In the genomic region with DNA sequence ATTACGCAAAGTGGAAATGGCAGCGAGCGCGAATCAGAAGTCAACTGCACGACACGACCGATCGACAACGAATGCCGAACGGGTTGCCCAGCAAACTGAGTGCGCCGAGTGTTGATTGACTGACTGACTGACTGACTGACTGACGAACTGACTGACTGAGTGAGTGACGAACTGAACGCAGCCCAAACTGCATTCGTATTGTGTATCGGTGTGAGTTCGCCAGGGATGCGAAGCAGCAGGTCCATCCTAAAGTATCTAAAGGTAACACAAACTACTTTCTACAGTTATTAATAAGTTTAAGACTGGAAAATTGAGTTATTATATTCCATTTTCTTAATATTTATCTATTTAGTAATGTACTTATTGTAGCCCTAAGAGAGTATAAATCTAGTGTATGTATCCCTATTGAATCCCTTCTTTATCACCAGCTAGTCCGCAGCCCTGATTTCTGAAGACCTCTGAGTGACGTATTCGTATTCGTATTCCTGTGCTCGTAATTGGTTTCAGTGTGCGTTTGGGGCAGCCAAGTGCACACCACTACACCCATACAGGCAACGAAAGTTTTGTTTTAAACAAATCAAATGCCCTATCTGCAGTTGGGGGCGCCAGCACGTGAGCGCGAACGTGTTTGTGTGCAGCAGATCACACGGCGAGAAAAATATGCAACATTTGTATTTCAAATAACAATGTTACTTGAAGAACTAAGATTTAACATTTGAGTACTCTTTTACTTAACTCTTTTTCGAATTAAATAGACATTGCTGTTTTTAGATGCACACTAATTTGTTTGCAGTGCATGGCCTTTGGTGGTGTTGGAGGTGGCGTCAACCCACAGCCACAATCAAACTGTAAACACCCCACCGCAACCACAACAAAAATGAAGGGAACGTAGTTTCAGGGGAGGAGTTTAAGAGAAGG, we compare ENCODE assay signal across 5 fruit fly cellular contexts.
A peak's percentile ranks its signal among the peaks of the same experiment; 100 is the strongest.
TF ChIP-seq lines count a peak whose summit lies in the region.

No protein-coding gene starts in this region.

- peak; percentile 59 for TF ChIP-seq CTCF in whole organism, embryonic (GFP tag; optimal IDR thresholded peaks at IDR 0.05; lab: Kevin White, UChicago)

TF ChIP-seq in whole organism, adult, 20 proteins besides CTCF, POLR2A, EP300 and RAD21 (continues in another document):
- peak; percentile 61 for TF ChIP-seq CG5204 (GFP tag; optimal IDR thresholded peaks at IDR 0.05; lab: Kevin White, UChicago)
- TF ChIP-seq CG7101 (tag; optimal IDR thresholded peaks at IDR 0.05; lab: Kevin White, UChicago) = peak; percentile 75
- TF ChIP-seq Hr96 (GFP tag; optimal IDR thresholded peaks at IDR 0.05; lab: Kevin White, UChicago) = peak; percentile 62
- TF ChIP-seq bab1 (GFP tag; optimal IDR thresholded peaks at IDR 0.05; lab: Kevin White, UChicago) = peak; percentile 28
- peak; percentile 39 for TF ChIP-seq CG11617 (GFP tag; optimal IDR thresholded peaks at IDR 0.05; lab: Kevin White, UChicago)
- TF ChIP-seq pad (GFP tag; optimal IDR thresholded peaks at IDR 0.05; lab: Kevin White, UChicago) = peak; percentile 29
- no peak for TF ChIP-seq Crg-1 (GFP tag; optimal IDR thresholded peaks at IDR 0.05; lab: Kevin White, UChicago)
- peak; percentile 16 for TF ChIP-seq toe (GFP tag; optimal IDR thresholded peaks at IDR 0.05; lab: Kevin White, UChicago)
- TF ChIP-seq cic (GFP tag; optimal IDR thresholded peaks at IDR 0.05; lab: Kevin White, UChicago) = no peak
- no peak for TF ChIP-seq ovo (GFP tag; optimal IDR thresholded peaks at IDR 0.05; lab: Kevin White, UChicago)
- TF ChIP-seq tj (GFP tag; optimal IDR thresholded peaks at IDR 0.05; lab: Kevin White, UChicago) = peak; percentile 29
- peak; percentile 65 for TF ChIP-seq CG12768 (GFP tag; optimal IDR thresholded peaks at IDR 0.05; lab: Kevin White, UChicago)
- peak; percentile 14 for TF ChIP-seq Clk (GFP tag; optimal IDR thresholded peaks at IDR 0.05; lab: Kevin White, UChicago)
- TF ChIP-seq CG1620 (GFP tag; optimal IDR thresholded peaks at IDR 0.05; lab: Kevin White, UChicago) = no peak
- TF ChIP-seq CG7045 (GFP tag; optimal IDR thresholded peaks at IDR 0.05; lab: Kevin White, UChicago) = peak; percentile 27
- TF ChIP-seq cnc (optimal IDR thresholded peaks at IDR 0.05; lab: Kevin White, UChicago) = no peak

TF ChIP-seq in whole organism, embryonic, 481 proteins besides CTCF, POLR2A, EP300 and RAD21 (continues in another document):
- TF ChIP-seq B-H1 (GFP tag; IDR thresholded peaks at IDR 0.05; lab: Robert Waterston, UW) (peak; percentile 86), CG12659 (GFP tag; optimal IDR thresholded peaks at IDR 0.05; lab: Kevin White, UChicago) (peak; percentile 89), Dek (tag; optimal IDR thresholded peaks at IDR 0.05; lab: Kevin White, UChicago) (peak; percentile 84), CG14667 (GFP tag; IDR thresholded peaks at IDR 0.05; lab: Robert Waterston, UW) (peak; percentile 91), bsh (GFP tag; optimal IDR thresholded peaks at IDR 0.05; lab: Kevin White, UChicago) (peak; percentile 53 to 98), cwo (GFP tag; optimal IDR thresholded peaks at IDR 0.05; lab: Kevin White, UChicago) (peak; percentile 99), Lim3 (GFP tag; IDR thresholded peaks at IDR 0.05; lab: Robert Waterston, UW) (peak; percentile 85), ftz-f1 (GFP tag; optimal IDR thresholded peaks at IDR 0.05; lab: Kevin White, UChicago) (peak; percentile 34), CG10959 (GFP tag; IDR thresholded peaks at IDR 0.05; lab: Robert Waterston, UW) (peak; percentile 94), nerfin-1 (tag; optimal IDR thresholded peaks at IDR 0.05; lab: Kevin White, UChicago) (peak; percentile 93), Dip3 (GFP tag; optimal IDR thresholded peaks at IDR 0.05; lab: Kevin White, UChicago) (peak; percentile 76), CG18764 (GFP tag; optimal IDR thresholded peaks at IDR 0.05; lab: Kevin White, UChicago) (peak; percentile 93), Bdp1 (GFP tag; optimal IDR thresholded peaks at IDR 0.05; lab: Kevin White, UChicago) (peak; percentile 83), HHEX (GFP tag; optimal IDR thresholded peaks at IDR 0.05; lab: Kevin White, UChicago) (peak; percentile 89), CG2116 (GFP tag; optimal IDR thresholded peaks at IDR 0.05; lab: Kevin White, UChicago) (peak; percentile 55), sim (GFP tag; IDR thresholded peaks at IDR 0.05; lab: Robert Waterston, UW) (peak; percentile 95)

TF ChIP-seq in whole organism, prepupa, 60 proteins besides CTCF, POLR2A, EP300 and RAD21 (continues in another document):
- TF ChIP-seq CG6276 (GFP tag; optimal IDR thresholded peaks at IDR 0.05; lab: Kevin White, UChicago) = peak; percentile 74
- TF ChIP-seq CG34406 (GFP tag; optimal IDR thresholded peaks at IDR 0.05; lab: Kevin White, UChicago) = peak; percentile 63
- TF ChIP-seq Gug (GFP tag; IDR thresholded peaks at IDR 0.05; lab: Robert Waterston, UW) = peak; percentile 83
- peak; percentile 83 for TF ChIP-seq Hr39 (GFP tag; optimal IDR thresholded peaks at IDR 0.05; lab: Kevin White, UChicago)
- TF ChIP-seq acj6 (GFP tag; optimal IDR thresholded peaks at IDR 0.05; lab: Kevin White, UChicago) = peak; percentile 77
- peak; percentile 78 for TF ChIP-seq lz (GFP tag; optimal IDR thresholded peaks at IDR 0.05; lab: Kevin White, UChicago)
- peak; percentile 74 for TF ChIP-seq svp (GFP tag; lab: Kevin White, UChicago)
- no peak for TF ChIP-seq Eip93F (GFP tag; optimal IDR thresholded peaks at IDR 0.05; lab: Kevin White, UChicago)
- TF ChIP-seq salr (GFP tag; optimal IDR thresholded peaks at IDR 0.05; lab: Kevin White, UChicago) = peak; percentile 41 to 76
- TF ChIP-seq CG3032 (tag; optimal IDR thresholded peaks at IDR 0.05; lab: Kevin White, UChicago) = peak; percentile 51
- no peak for TF ChIP-seq CG16779 (tag; optimal IDR thresholded peaks at IDR 0.05; lab: Kevin White, UChicago)
- peak; percentile 68 for TF ChIP-seq CG7368 (GFP tag; optimal IDR thresholded peaks at IDR 0.05; lab: Kevin White, UChicago)
- peak; percentile 49 for TF ChIP-seq CG4318 (GFP tag; optimal IDR thresholded peaks at IDR 0.05; lab: Kevin White, UChicago)
- no peak for TF ChIP-seq CG6854 (GFP tag; optimal IDR thresholded peaks at IDR 0.05; lab: Kevin White, UChicago)
- peak; percentile 79 for TF ChIP-seq esn (GFP tag; optimal IDR thresholded peaks at IDR 0.05; lab: Kevin White, UChicago)
- peak; percentile 54 for TF ChIP-seq CG10669 (GFP tag; optimal IDR thresholded peaks at IDR 0.05; lab: Kevin White, UChicago)
- peak; percentile 65 for TF ChIP-seq Ets96B (tag; optimal IDR thresholded peaks at IDR 0.05; lab: Kevin White, UChicago)

TF ChIP-seq in whole organism, pupa, 21 proteins besides CTCF, POLR2A, EP300 and RAD21 (continues in another document):
- TF ChIP-seq gl (tag; optimal IDR thresholded peaks at IDR 0.05; lab: Kevin White, UChicago) (peak; percentile 55), D1 (tag; optimal IDR thresholded peaks at IDR 0.05; lab: Kevin White, UChicago) (peak; percentile 33), CG10348 (GFP tag; IDR thresholded peaks at IDR 0.05; lab: Robert Waterston, UW) (peak; percentile 59), CG15710 (tag; optimal IDR thresholded peaks at IDR 0.05; lab: Kevin White, UChicago) (peak; percentile 78), CG8301 (tag; optimal IDR thresholded peaks at IDR 0.05; lab: Kevin White, UChicago) (peak; percentile 81), Ets98B (GFP tag; IDR thresholded peaks at IDR 0.05; lab: Robert Waterston, UW) (peak; percentile 87), fd96Ca (GFP tag; IDR thresholded peaks at IDR 0.05; lab: Robert Waterston, UW) (peak; percentile 91), Pif1B (GFP tag; optimal IDR thresholded peaks at IDR 0.05; lab: Kevin White, UChicago) (peak; percentile 74), CG13204 (GFP tag; optimal IDR thresholded peaks at IDR 0.05; lab: Kevin White, UChicago) (no peak), CG32121 (GFP tag; IDR thresholded peaks at IDR 0.05; lab: Robert Waterston, UW) (peak; percentile 84), rn (GFP tag; IDR thresholded peaks at IDR 0.05; lab: Robert Waterston, UW) (peak; percentile 71; the same call in 1 of the 2 replicates), CG8159 (tag; optimal IDR thresholded peaks at IDR 0.05; lab: Kevin White, UChicago) (peak; percentile 88), CG4496 (GFP tag; IDR thresholded peaks at IDR 0.05; lab: Robert Waterston, UW) (peak; percentile 91), CG34367 (tag; optimal IDR thresholded peaks at IDR 0.05; lab: Kevin White, UChicago) (peak; percentile 67), CG14655 (GFP tag; optimal IDR thresholded peaks at IDR 0.05; lab: Kevin White, UChicago) (peak; percentile 84), CG9948 (tag; optimal IDR thresholded peaks at IDR 0.05; lab: Kevin White, UChicago) (peak; percentile 66), EcR (GFP tag; optimal IDR thresholded peaks at IDR 0.05; lab: Kevin White, UChicago) (no peak), CG12605 (GFP tag; IDR thresholded peaks at IDR 0.05; lab: Robert Waterston, UW) (peak; percentile 67)

TF ChIP-seq in whole organism, wandering third instar larva, 38 proteins besides CTCF, POLR2A, EP300 and RAD21 (continues in another document):
- TF ChIP-seq br (GFP tag; optimal IDR thresholded peaks at IDR 0.05; lab: Kevin White, UChicago) = peak; percentile 74
- no peak for TF ChIP-seq Mio (GFP tag; optimal IDR thresholded peaks at IDR 0.05; lab: Kevin White, UChicago)
- TF ChIP-seq brk (GFP tag; optimal IDR thresholded peaks at IDR 0.05; lab: Kevin White, UChicago) = peak; percentile 16
- TF ChIP-seq Jra (GFP tag; optimal IDR thresholded peaks at IDR 0.05; lab: Kevin White, UChicago) = peak; percentile 17
- TF ChIP-seq CG32264 (GFP tag; optimal IDR thresholded peaks at IDR 0.05; lab: Kevin White, UChicago) = peak; percentile 63
- peak; percentile 76 for TF ChIP-seq ey (GFP tag; optimal IDR thresholded peaks at IDR 0.05; lab: Kevin White, UChicago)
- TF ChIP-seq psq (GFP tag; optimal IDR thresholded peaks at IDR 0.05; lab: Kevin White, UChicago) = peak; percentile 57
- TF ChIP-seq h (GFP tag; optimal IDR thresholded peaks at IDR 0.05; lab: Kevin White, UChicago) = peak; percentile 86
- no peak for TF ChIP-seq jim (GFP tag; optimal IDR thresholded peaks at IDR 0.05; lab: Kevin White, UChicago)
- no peak for TF ChIP-seq lola (GFP tag; optimal IDR thresholded peaks at IDR 0.05; lab: Kevin White, UChicago)
- peak; percentile 40 for TF ChIP-seq sage (GFP tag; optimal IDR thresholded peaks at IDR 0.05; lab: Kevin White, UChicago)
- TF ChIP-seq Sp1 (GFP tag; optimal IDR thresholded peaks at IDR 0.05; lab: Kevin White, UChicago) = peak; percentile 75
- no peak for TF ChIP-seq dl (GFP tag; optimal IDR thresholded peaks at IDR 0.05; lab: Kevin White, UChicago; ENCODE audit: insufficient read depth in 1 of 2, partially characterized antibody in 2 of 2)
- no peak for TF ChIP-seq pan (optimal IDR thresholded peaks at IDR 0.05; lab: Kevin White, UChicago)
- no peak for TF ChIP-seq Rel (GFP tag; optimal IDR thresholded peaks at IDR 0.05; lab: Kevin White, UChicago)
- TF ChIP-seq Rel (tag; optimal IDR thresholded peaks at IDR 0.05; lab: Kevin White, UChicago) = peak; percentile 38
- TF ChIP-seq foxo (GFP tag; optimal IDR thresholded peaks at IDR 0.05; lab: Kevin White, UChicago) = peak in 1 of 2 experiments; percentile 47
- peak; percentile 63 for TF ChIP-seq fru (GFP tag; optimal IDR thresholded peaks at IDR 0.05; lab: Kevin White, UChicago)
- peak; percentile 80 for TF ChIP-seq rgr (GFP tag; optimal IDR thresholded peaks at IDR 0.05; lab: Kevin White, UChicago)
- peak; percentile 48 for TF ChIP-seq woc (GFP tag; optimal IDR thresholded peaks at IDR 0.05; lab: Kevin White, UChicago)
